Worm (Caenorhabditis elegans) whole organism, midembryonic: ENCODE measurements around the gene srp-3.

Experiments
- T22C8.4 ChIP-seq: fragments of 200-800 bp; sonication (Bioruptor generic); IDR thresholded peaks from 2 replicates; pipeline ENCODE4 v1.3.6; 2022; ENCODE audit warnings: missing genetic modification characterization, missing compliant biosample characterization
- cog-1 ChIP-seq: sonication (generic microtip); optimal IDR thresholded peaks from 2 replicates; lab custom pipeline; 2016; ENCODE audit warnings: missing genetic modification characterization, missing compliant biosample characterization
- flt-1 ChIP-seq: fragments of 200-800 bp; sonication (Bioruptor generic); IDR thresholded peaks from 2 replicates; pipeline ENCODE4 v1.3.6; 2022; ENCODE audit warnings: missing genetic modification characterization, missing compliant biosample characterization
- klf-2 ChIP-seq: fragments of 200-800 bp; sonication (Bioruptor generic); conservative IDR thresholded peaks from 2 replicates; pipeline ENCODE4 v1.3.6; 2022; ENCODE audit warnings: missing genetic modification reagents, missing genetic modification characterization, missing compliant biosample characterization
- med-1 ChIP-seq: sonication (generic microtip); optimal IDR thresholded peaks from 2 replicates; lab custom pipeline; 2017; ENCODE audit warnings: missing genetic modification characterization, mild to moderate bottlenecking, missing compliant biosample characterization, antibody characterized with exemption, missing genetic modification reagents; ENCODE audit not compliant: insufficient read depth
- ref-1 ChIP-seq: fragments of 200-800 bp; sonication (Bioruptor generic); conservative IDR thresholded peaks from 2 replicates; pipeline ENCODE4 v1.3.6; 2022; ENCODE audit warnings: missing genetic modification reagents, missing genetic modification characterization, missing compliant biosample characterization
- tab-1 ChIP-seq: fragments of 200-800 bp; sonication (Bioruptor generic); IDR thresholded peaks from 2 replicates; pipeline ENCODE4 v1.3.6; 2022; ENCODE audit warnings: missing genetic modification characterization, missing compliant biosample characterization
- ztf-23 ChIP-seq: fragments of 200-800 bp; sonication (Bioruptor generic); IDR thresholded peaks from 2 replicates; pipeline ENCODE4 v1.3.6; 2022; ENCODE audit warnings: missing genetic modification reagents, missing genetic modification characterization, missing compliant biosample characterization

DNA sequence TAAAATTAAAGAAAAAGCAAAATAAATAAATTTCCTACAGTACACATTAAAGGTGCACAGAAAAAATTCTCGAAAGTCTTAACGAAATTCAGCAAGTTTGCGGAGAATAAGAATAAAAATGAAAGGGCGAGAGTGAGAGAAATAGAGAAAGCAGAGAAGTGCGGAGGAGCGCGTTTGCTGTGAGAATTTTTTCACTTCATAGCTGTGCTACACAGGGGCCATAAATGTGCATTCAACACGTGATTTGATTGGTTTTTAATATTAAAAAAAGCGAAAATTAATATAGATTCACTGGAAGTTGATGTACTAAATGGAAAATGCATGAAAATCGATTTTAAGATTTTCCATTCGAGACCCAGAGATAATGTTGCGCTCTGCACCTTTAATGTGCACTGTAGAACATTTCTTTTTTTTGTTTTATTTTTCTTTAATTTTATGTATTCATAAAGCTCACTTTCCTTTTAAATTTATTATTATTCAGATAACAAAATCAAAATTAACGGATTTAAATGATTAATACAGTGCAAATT is 9.5 kb downstream of the srp-3 start, which contains the start of gene Y32G9A.2:
- TF ChIP-seq med-1 (GFP tag; lab: Kevin White, UChicago) (no peak), ztf-23 (GFP tag; lab: Robert Waterston, UW) (no peak), klf-2 (no peak), flt-1 (GFP tag; lab: Robert Waterston, UW) (no peak), T22C8.4 (GFP tag; lab: Robert Waterston, UW) (no peak), cog-1 (tag; lab: Kevin White, UChicago) (no peak), ref-1 (GFP tag; lab: Robert Waterston, UW) (no peak), tab-1 (GFP tag; lab: Robert Waterston, UW) (no peak)
